Fruit fly (Drosophila melanogaster): ENCODE measurements around the gene CG34116.

Gene CG34116

DNA sequence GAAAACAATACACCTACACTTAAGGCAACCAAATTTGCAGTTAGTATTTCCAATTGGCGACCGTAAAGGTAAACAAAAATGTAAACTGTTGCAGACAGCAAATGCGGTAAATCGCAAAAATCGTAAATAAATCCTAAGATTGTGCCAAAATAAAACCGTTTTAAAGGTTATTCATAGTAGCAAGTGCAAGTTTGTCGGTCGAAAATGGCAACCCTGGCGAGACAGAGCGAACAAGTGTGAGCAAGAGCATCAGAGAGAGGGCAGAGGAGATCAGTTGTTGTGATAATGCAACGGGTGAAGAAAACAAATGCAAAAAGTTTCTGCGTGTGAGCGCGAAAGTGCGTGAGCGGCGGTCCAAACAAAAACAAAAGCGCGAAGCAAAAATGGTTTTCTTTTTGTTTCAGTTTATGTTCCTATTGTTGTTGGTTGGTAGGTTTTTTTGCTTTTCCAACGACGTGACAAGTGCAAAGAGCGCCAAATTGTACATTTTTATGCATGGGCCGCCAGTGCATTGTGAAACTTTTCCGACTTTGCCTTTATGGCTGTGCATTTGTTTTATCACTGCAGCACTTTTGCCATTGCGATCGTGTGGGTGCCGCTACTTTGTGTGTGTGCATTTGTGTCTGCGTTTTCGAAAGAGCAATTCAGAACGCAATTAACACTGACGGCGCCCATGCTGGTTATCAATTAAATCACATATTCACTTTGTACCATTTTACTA is 13.0 kb downstream of the CG34116 start:
- TF ChIP-seq spab (GFP tag; optimal IDR thresholded peaks at IDR 0.05) (peak; percentile 21), eg (GFP tag; IDR thresholded peaks at IDR 0.05) (peak; percentile 92), fd59A (GFP tag; optimal IDR thresholded peaks at IDR 0.05) (no peak), CG6808 (GFP tag; optimal IDR thresholded peaks at IDR 0.05) (peak; percentile 72), CG9139 (GFP tag; optimal IDR thresholded peaks at IDR 0.05) (peak; percentile 1), ss (GFP tag; optimal IDR thresholded peaks at IDR 0.05) (peak; percentile 57 to 76), CG8119 (GFP tag; IDR thresholded peaks at IDR 0.05) (peak; percentile 81), CG15336 (GFP tag; IDR thresholded peaks at IDR 0.05) (peak; percentile 75), salr (GFP tag; optimal IDR thresholded peaks at IDR 0.05) (peak in 1 of 2 experiments; percentile 24), CG6163 (GFP tag; IDR thresholded peaks at IDR 0.05) (peak; percentile 70; the same call in 2 of the 3 replicates), CG6792 (GFP tag; optimal IDR thresholded peaks at IDR 0.05) (no peak), dac (GFP tag; optimal IDR thresholded peaks at IDR 0.05) (peak; percentile 31), CG31627 (GFP tag; optimal IDR thresholded peaks at IDR 0.05) (no peak), Gug (GFP tag; IDR thresholded peaks at IDR 0.05) (peak; percentile 22; the same call in 1 of the 2 replicates), CG6854 (GFP tag; optimal IDR thresholded peaks at IDR 0.05) (no peak), net (GFP tag; optimal IDR thresholded peaks at IDR 0.05) (peak; percentile 35), Ets96B (tag; optimal IDR thresholded peaks at IDR 0.05) (peak; percentile 44), Lpt (GFP tag; optimal IDR thresholded peaks at IDR 0.05) (peak; percentile 51), Blimp-1 (GFP tag; optimal IDR thresholded peaks at IDR 0.05) (no peak), topi (GFP tag; optimal IDR thresholded peaks at IDR 0.05) (no peak), CG10669 (GFP tag; optimal IDR thresholded peaks at IDR 0.05) (no peak), CG6276 (GFP tag; optimal IDR thresholded peaks at IDR 0.05) (peak; percentile 80), cyc (GFP tag; optimal IDR thresholded peaks at IDR 0.05) (no peak), CG34406 (GFP tag; optimal IDR thresholded peaks at IDR 0.05) (no peak), CG16779 (tag; optimal IDR thresholded peaks at IDR 0.05) (peak; percentile 32), CG32006 (GFP tag; optimal IDR thresholded peaks at IDR 0.05) (peak; percentile 48)

DNA sequence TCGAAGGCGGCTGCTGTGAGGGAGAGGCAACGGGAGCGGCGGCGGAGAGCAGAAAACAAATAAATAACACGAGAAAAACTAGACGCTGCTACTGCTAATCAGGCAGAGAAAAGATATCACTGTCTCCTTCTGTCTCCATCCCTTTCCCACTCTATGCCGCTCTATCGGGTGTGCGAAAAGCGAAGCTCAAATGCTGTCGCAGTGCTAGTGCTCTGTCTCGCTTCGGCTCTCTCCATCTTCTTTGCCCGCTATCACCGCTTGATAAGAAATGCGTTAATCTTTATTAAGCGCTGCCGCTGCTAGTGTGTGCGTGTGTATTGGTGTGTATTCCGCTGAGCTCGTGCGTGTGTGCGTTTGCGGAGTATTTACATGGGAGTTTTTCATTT is 14.2 kb downstream of the CG34116 start:
- TF ChIP-seq CG6163 (GFP tag; IDR thresholded peaks at IDR 0.05) (peak; percentile 49; the same call in 1 of the 3 replicates), CG3032 (tag; optimal IDR thresholded peaks at IDR 0.05) (no peak), Sox14 (GFP tag; optimal IDR thresholded peaks at IDR 0.05) (no peak), pdm3 (GFP tag; optimal IDR thresholded peaks at IDR 0.05) (no peak), Eip75B (GFP tag; optimal IDR thresholded peaks at IDR 0.05) (no peak), CG1621 (tag; optimal IDR thresholded peaks at IDR 0.05) (no peak), Ets21C (GFP tag; optimal IDR thresholded peaks at IDR 0.05) (no peak), Blimp-1 (GFP tag; optimal IDR thresholded peaks at IDR 0.05) (no peak), CG10631 (GFP tag; optimal IDR thresholded peaks at IDR 0.05) (no peak), dsx (GFP tag; optimal IDR thresholded peaks at IDR 0.05; ENCODE audit: poor library complexity, severe bottlenecking) (peak; percentile 24), Hr4 (GFP tag; optimal IDR thresholded peaks at IDR 0.05) (no peak), fd59A (GFP tag; optimal IDR thresholded peaks at IDR 0.05) (no peak), Sox102F (GFP tag; optimal IDR thresholded peaks at IDR 0.05) (no peak), CG4318 (GFP tag; optimal IDR thresholded peaks at IDR 0.05) (no peak), net (GFP tag; optimal IDR thresholded peaks at IDR 0.05) (no peak), ss (GFP tag; optimal IDR thresholded peaks at IDR 0.05) (peak in 1 of 2 experiments; percentile 10), Ets96B (tag; optimal IDR thresholded peaks at IDR 0.05) (no peak), CG8119 (GFP tag; IDR thresholded peaks at IDR 0.05) (0 out of 3 replicates have a peak, but pooled peaks have one; percentile 19), acj6 (GFP tag; optimal IDR thresholded peaks at IDR 0.05) (no peak), CG8632 (GFP tag; optimal IDR thresholded peaks at IDR 0.05) (no peak), fkh (GFP tag; optimal IDR thresholded peaks at IDR 0.05) (peak; percentile 98), eg (GFP tag; IDR thresholded peaks at IDR 0.05) (peak; percentile 41; the same call in 1 of the 3 replicates), salr (GFP tag; optimal IDR thresholded peaks at IDR 0.05) (no peak), Eip78C (GFP tag) (no peak), CG11902 (GFP tag; optimal IDR thresholded peaks at IDR 0.05) (no peak), CG34406 (GFP tag; optimal IDR thresholded peaks at IDR 0.05) (no peak), spab (GFP tag; optimal IDR thresholded peaks at IDR 0.05) (no peak), OdsH (GFP tag; optimal IDR thresholded peaks at IDR 0.05) (no peak), Lpt (GFP tag; optimal IDR thresholded peaks at IDR 0.05) (peak; percentile 45), fd85E (GFP tag; optimal IDR thresholded peaks at IDR 0.05) (no peak), CG8319 (GFP tag; optimal IDR thresholded peaks at IDR 0.05) (no peak), CG15336 (GFP tag; IDR thresholded peaks at IDR 0.05) (peak; percentile 59), CG6792 (GFP tag; optimal IDR thresholded peaks at IDR 0.05) (no peak), CG11762 (GFP tag; optimal IDR thresholded peaks at IDR 0.05; ENCODE audit: insufficient read depth) (no peak)
